Fruit fly (Drosophila melanogaster) whole organism, wandering third instar larva: ENCODE measurements around the gene Ir7c.

Experiments used
- Abd-B ChIP-seq: fragments of >200 bp; optimal IDR thresholded peaks from 2 replicates; lab custom pipeline; 2017; ENCODE audit warnings: missing biosample characterization, missing genetic modification characterization
- Hnf4 ChIP-seq: fragments of 200-800 bp; sonication (Bioruptor generic); optimal IDR thresholded peaks from 2 replicates; lab custom pipeline; 2016; ENCODE audit warnings: missing biosample characterization, mild to moderate bottlenecking, missing genetic modification characterization
- Hr78 ChIP-seq: fragments of >200 bp; optimal IDR thresholded peaks from 2 replicates; lab custom pipeline; 2017; ENCODE audit warnings: missing biosample characterization, missing genetic modification characterization
- Myc ChIP-seq: fragments of >200 bp; optimal IDR thresholded peaks from 2 replicates; lab custom pipeline; 2017
- Sp1 ChIP-seq: fragments of 200-800 bp; sonication (Bioruptor generic); optimal IDR thresholded peaks from 3 replicates; lab custom pipeline; 2019; ENCODE audit warnings: missing biosample characterization, mild to moderate bottlenecking, missing genetic modification characterization, moderate library complexity
- fru ChIP-seq: fragments of 200-800 bp; sonication (Bioruptor generic); optimal IDR thresholded peaks from 3 replicates; lab custom pipeline; 2016; ENCODE audit warnings: missing biosample characterization, mild to moderate bottlenecking, missing genetic modification characterization
- h ChIP-seq: fragments of 200-800 bp; sonication (Bioruptor generic); optimal IDR thresholded peaks from 3 replicates; lab custom pipeline; 2016; ENCODE audit warnings: missing biosample characterization, mild to moderate bottlenecking, missing genetic modification characterization
- jim ChIP-seq: fragments of 175-275, 200-325 bp; sonication (Bioruptor generic); optimal IDR thresholded peaks from 2 replicates; lab custom pipeline; 2016; ENCODE audit warnings: missing biosample characterization, mild to moderate bottlenecking, missing genetic modification characterization
- lola ChIP-seq: fragments of >200 bp; optimal IDR thresholded peaks from 2 replicates; lab custom pipeline; 2017; ENCODE audit warnings: missing biosample characterization, missing genetic modification characterization
- pan ChIP-seq: fragments of >200 bp; optimal IDR thresholded peaks from 2 replicates; lab custom pipeline; 2017
- psq ChIP-seq: fragments of 200-800 bp; sonication (Bioruptor generic); optimal IDR thresholded peaks from 3 replicates; lab custom pipeline; 2017; ENCODE audit warnings: missing biosample characterization, mild to moderate bottlenecking, missing genetic modification characterization, moderate library complexity
- sv ChIP-seq: fragments of 200-800 bp; sonication (Bioruptor generic); optimal IDR thresholded peaks from 3 replicates; lab custom pipeline; 2016; ENCODE audit warnings: missing biosample characterization, missing genetic modification characterization
- usp ChIP-seq: fragments of >200 bp; optimal IDR thresholded peaks from 2 replicates; lab custom pipeline; 2017; ENCODE audit warnings: missing biosample characterization, missing genetic modification characterization

dm6 chrX:7884360-7884759, 10.2 kb downstream of the Ir7c start, which contains the start of gene Ir7g:
- TF ChIP-seq jim (GFP tag; lab: Kevin White, UChicago): no peak
- TF ChIP-seq usp (GFP tag; lab: Kevin White, UChicago): no peak
- no peak for TF ChIP-seq Myc (lab: Kevin White, UChicago)
- no peak for TF ChIP-seq lola (GFP tag; lab: Kevin White, UChicago)
- TF ChIP-seq sv: no peak
- no peak for TF ChIP-seq fru
- no peak for TF ChIP-seq pan
- TF ChIP-seq Hr78 (GFP tag; lab: Kevin White, UChicago): no peak
- TF ChIP-seq h (GFP tag; lab: Kevin White, UChicago): no peak
- no peak for TF ChIP-seq Abd-B (GFP tag; lab: Kevin White, UChicago)
- no peak for TF ChIP-seq Sp1
- TF ChIP-seq Hnf4 (GFP tag; lab: Kevin White, UChicago): no peak
- TF ChIP-seq psq: no peak
